Worm (Caenorhabditis elegans): ENCODE results near the gene clec-8.

- TF ChIP-seq ets-4 (tag; optimal IDR thresholded peaks at IDR 0.05) (no peak), lim-6 (tag; optimal IDR thresholded peaks at IDR 0.05) (no peak), nhr-11 (tag; optimal IDR thresholded peaks at IDR 0.05) (no peak), F13H6.1 (tag; optimal IDR thresholded peaks at IDR 0.05) (no peak), ceh-22 (tag; optimal IDR thresholded peaks at IDR 0.05) (no peak), ama-1 (optimal IDR thresholded peaks at IDR 0.05) (no peak), ceh-48 (tag; optimal IDR thresholded peaks at IDR 0.05) (no peak)
Measured at ce11 chrII:12550940-12551339, 26.9 kb downstream of the clec-8 start.

Measured in whole organism, late embryonic.